Fruit fly (Drosophila melanogaster) whole organism, embryonic: ENCODE data around the gene CG31882.

ENCODE experiments used
- ATbp ChIP-seq: fragments of 200-800 bp; sonication (Bioruptor generic); optimal IDR thresholded peaks from 2 replicates; lab custom pipeline; 2017; ENCODE audit warnings: missing biosample characterization, mild to moderate bottlenecking, missing genetic modification characterization, missing genetic modification reagents
- Adf1 ChIP-seq: fragments of 200-800 bp; sonication (Bioruptor generic); IDR thresholded peaks from 2 replicates; pipeline ENCODE4 v1.3.6; 2022; ENCODE audit warnings: missing biosample characterization, missing genetic modification characterization
- CG1024 ChIP-seq: fragments of 200-800 bp; sonication (Bioruptor generic); IDR thresholded peaks from 2 replicates; pipeline ENCODE4 v1.3.6; 2022; ENCODE audit warnings: missing biosample characterization, missing genetic modification characterization
- CG10267 ChIP-seq: fragments of 200-800 bp; sonication (Bioruptor generic); optimal IDR thresholded peaks from 2 replicates; lab custom pipeline; 2018; ENCODE audit warnings: missing biosample characterization, mild to moderate bottlenecking, missing genetic modification characterization, moderate library complexity
- CG10431 ChIP-seq: fragments of 200-800 bp; sonication (Bioruptor generic); optimal IDR thresholded peaks from 3 replicates; lab custom pipeline; 2018; ENCODE audit warnings: missing biosample characterization, mild to moderate bottlenecking, missing genetic modification characterization
- CG12769 ChIP-seq: fragments of 200-800 bp; sonication (Bioruptor generic); optimal IDR thresholded peaks from 2 replicates; lab custom pipeline; 2019; ENCODE audit warnings: missing biosample characterization, mild to moderate bottlenecking, missing genetic modification characterization, moderate library complexity
- CG14710 ChIP-seq: fragments of 200-800 bp; sonication (Bioruptor generic); optimal IDR thresholded peaks from 3 replicates; lab custom pipeline; 2019; ENCODE audit warnings: missing biosample characterization, mild to moderate bottlenecking, missing genetic modification characterization, moderate library complexity
- CG1529 ChIP-seq: fragments of 200-800 bp; sonication (Bioruptor generic); optimal IDR thresholded peaks from 3 replicates; lab custom pipeline; 2018; ENCODE audit warnings: missing biosample characterization, missing genetic modification characterization
- CG1602 ChIP-seq: fragments of 200-800 bp; sonication (Bioruptor generic); optimal IDR thresholded peaks from 3 replicates; lab custom pipeline; 2016; ENCODE audit warnings: missing biosample characterization, missing genetic modification characterization
- CG16779 ChIP-seq: fragments of 200-800 bp; sonication (Bioruptor generic); IDR thresholded peaks from 2 replicates; pipeline ENCODE4 v1.3.6; 2022; ENCODE audit warnings: missing biosample characterization, missing genetic modification characterization
- CG16863 ChIP-seq: fragments of 200-800 bp; sonication (Bioruptor generic); optimal IDR thresholded peaks from 3 replicates; lab custom pipeline; 2016; ENCODE audit warnings: missing biosample characterization, missing genetic modification characterization
- CG18011 ChIP-seq: fragments of 200-800 bp; sonication (Bioruptor generic); optimal IDR thresholded peaks from 2 replicates; lab custom pipeline; 2017; ENCODE audit warnings: missing biosample characterization, missing genetic modification characterization, mild to moderate bottlenecking, moderate library complexity, missing genotype
- CG18262 ChIP-seq: fragments of 200-800 bp; optimal IDR thresholded peaks from 3 replicates; lab custom pipeline; 2019; ENCODE audit warnings: missing biosample characterization, mild to moderate bottlenecking, missing genetic modification characterization, moderate library complexity
- CG32772 ChIP-seq: fragments of 200-800 bp; sonication (Bioruptor generic); IDR thresholded peaks from 2 replicates; pipeline ENCODE4 v1.3.6; 2022; ENCODE audit warnings: missing biosample characterization, missing genetic modification characterization
- CG5245 ChIP-seq: fragments of 200-800 bp; sonication (Bioruptor generic); optimal IDR thresholded peaks from 3 replicates; lab custom pipeline; 2016; ENCODE audit warnings: missing biosample characterization, missing genetic modification characterization
- CG6689 ChIP-seq: fragments of 200-800 bp; sonication (Bioruptor generic); IDR thresholded peaks from 2 replicates; pipeline ENCODE4 v1.3.6; 2022; ENCODE audit warnings: missing biosample characterization, missing genetic modification characterization
- CG6791 ChIP-seq: fragments of 200-800 bp; sonication (Bioruptor generic); IDR thresholded peaks from 3 replicates; pipeline ENCODE4 v1.3.6; 2022; ENCODE audit warnings: missing biosample characterization, missing genetic modification characterization; ENCODE audit not compliant: partially characterized antibody
- CG8290 ChIP-seq, 3 experiments: fragments of 200-800 bp; sonication (Bioruptor generic); optimal IDR thresholded peaks; 2 replicates each; lab custom pipeline; 2016 to 2019; ENCODE audit warnings: missing biosample characterization in 3 of 3, missing genetic modification characterization in 3 of 3, mild to moderate bottlenecking in 2 of 3, moderate library complexity in 1 of 3
- CG8478 ChIP-seq: fragments of >200 bp; optimal IDR thresholded peaks from 2 replicates; lab custom pipeline; 2018
- CG8944 ChIP-seq: fragments of 200-800 bp; sonication (Bioruptor generic); optimal IDR thresholded peaks from 3 replicates; lab custom pipeline; 2016; ENCODE audit warnings: missing biosample characterization, missing genetic modification characterization
- CG9437 ChIP-seq: fragments of 200-800 bp; sonication (Bioruptor generic); optimal IDR thresholded peaks from 2 replicates; lab custom pipeline; 2018; ENCODE audit warnings: missing biosample characterization, mild to moderate bottlenecking, missing genetic modification characterization
- CG9609 ChIP-seq: fragments of 200-800 bp; sonication (Bioruptor generic); optimal IDR thresholded peaks from 3 replicates; lab custom pipeline; 2016; ENCODE audit warnings: missing biosample characterization, missing genetic modification characterization
- CG9727 ChIP-seq: fragments of 200-800 bp; sonication (Bioruptor generic); optimal IDR thresholded peaks from 3 replicates; lab custom pipeline; 2017; ENCODE audit warnings: missing biosample characterization, mild to moderate bottlenecking, missing genetic modification characterization
- CG9817 ChIP-seq: fragments of 200-800 bp; sonication (Bioruptor generic); optimal IDR thresholded peaks from 2 replicates; lab custom pipeline; 2018; ENCODE audit warnings: missing biosample characterization, mild to moderate bottlenecking, missing genetic modification characterization, moderate library complexity
- HHEX ChIP-seq: fragments of 200-800 bp; sonication (Bioruptor generic); optimal IDR thresholded peaks from 3 replicates; lab custom pipeline; 2017; ENCODE audit warnings: missing biosample characterization, mild to moderate bottlenecking, missing genetic modification characterization, missing genetic modification reagents
- HLH54F ChIP-seq: fragments of 200-800 bp; sonication (Bioruptor generic); optimal IDR thresholded peaks from 3 replicates; lab custom pipeline; 2016; ENCODE audit warnings: missing biosample characterization, missing genetic modification characterization
- HmgZ ChIP-seq: fragments of 200-800 bp; sonication (Bioruptor generic); optimal IDR thresholded peaks from 2 replicates; lab custom pipeline; 2018; ENCODE audit warnings: missing biosample characterization, mild to moderate bottlenecking, missing genetic modification characterization
- MBD-R2 ChIP-seq: fragments of 200-800 bp; sonication (Bioruptor generic); IDR thresholded peaks from 2 replicates; pipeline ENCODE4 v1.3.6; 2022; ENCODE audit warnings: missing biosample characterization, missing genetic modification characterization
- Med ChIP-seq: fragments of 200-800 bp; sonication (Bioruptor generic); peaks from one replicate; lab custom pipeline; 2016; ENCODE audit warnings: missing biosample characterization, missing genetic modification characterization, mild to moderate bottlenecking, inconsistent platforms, moderate library complexity
- NC2β ChIP-seq: fragments of 200-800 bp; sonication (Bioruptor generic); optimal IDR thresholded peaks from 2 replicates; lab custom pipeline; 2016; ENCODE audit warnings: missing biosample characterization, missing genetic modification characterization
- NK7.1 ChIP-seq: fragments of 200-800 bp; sonication (Bioruptor generic); optimal IDR thresholded peaks from 3 replicates; lab custom pipeline; 2016; ENCODE audit warnings: missing biosample characterization, missing genetic modification characterization
- Pdp1 ChIP-seq, 2 experiments: fragments of 200-800 bp; sonication (Bioruptor generic); optimal IDR thresholded peaks; 3 replicates each; lab custom pipeline; 2016; ENCODE audit warnings: missing biosample characterization in 2 of 2, missing genetic modification characterization in 2 of 2, mild to moderate bottlenecking in 1 of 2, moderate library complexity in 1 of 2
- Scr ChIP-seq: fragments of 200-800 bp; sonication (Bioruptor generic); IDR thresholded peaks from 2 replicates; pipeline ENCODE4 v1.3.6; 2022; ENCODE audit warnings: missing biosample characterization, missing genetic modification characterization; ENCODE audit not compliant: partially characterized antibody
- Sry-β ChIP-seq: fragments of 200-800 bp; sonication (Bioruptor generic); optimal IDR thresholded peaks from 2 replicates; lab custom pipeline; 2018; ENCODE audit warnings: missing biosample characterization, mild to moderate bottlenecking, missing genetic modification characterization, moderate library complexity
- Taf1 ChIP-seq: fragments of 200-800 bp; sonication (Bioruptor generic); IDR thresholded peaks from 2 replicates; pipeline ENCODE4 v1.3.6; 2022; ENCODE audit warnings: missing biosample characterization, missing genetic modification characterization
- aop ChIP-seq: fragments of 200-800 bp; sonication (Bioruptor generic); IDR thresholded peaks from 2 replicates; pipeline ENCODE4 v1.3.6; 2022; ENCODE audit warnings: missing biosample characterization, missing genetic modification characterization
- da ChIP-seq: fragments of 200-800 bp; sonication (Bioruptor generic); optimal IDR thresholded peaks from 2 replicates; lab custom pipeline; 2016; ENCODE audit warnings: missing biosample characterization, missing genetic modification characterization
- dan ChIP-seq: fragments of 200-800 bp; sonication (Bioruptor generic); IDR thresholded peaks from 2 replicates; pipeline ENCODE4 v1.3.6; 2022; ENCODE audit warnings: missing biosample characterization, missing genetic modification characterization
- dati ChIP-seq: fragments of 200-800 bp; sonication (Bioruptor generic); IDR thresholded peaks from 2 replicates; pipeline ENCODE4 v1.3.6; 2022; ENCODE audit warnings: missing biosample characterization, missing genetic modification characterization
- fu2 ChIP-seq: fragments of 200-800 bp; sonication (Bioruptor generic); optimal IDR thresholded peaks from 2 replicates; lab custom pipeline; 2016; ENCODE audit warnings: missing biosample characterization, missing genetic modification characterization
- gfzf ChIP-seq: fragments of 200-800 bp; sonication (Bioruptor generic); optimal IDR thresholded peaks from 2 replicates; lab custom pipeline; 2016; ENCODE audit warnings: missing biosample characterization, mild to moderate bottlenecking, missing genetic modification characterization, moderate library complexity
- hth ChIP-seq: fragments of >200 bp; optimal IDR thresholded peaks from 2 replicates; lab custom pipeline; 2017; ENCODE audit warnings: inconsistent platforms
- kah ChIP-seq: fragments of 200-800 bp; sonication (Bioruptor generic); optimal IDR thresholded peaks from 2 replicates; lab custom pipeline; 2018; ENCODE audit warnings: missing biosample characterization, mild to moderate bottlenecking, missing genetic modification characterization
- nau ChIP-seq: fragments of 200-800 bp; sonication (Bioruptor generic); optimal IDR thresholded peaks from 3 replicates; lab custom pipeline; 2017; ENCODE audit warnings: missing biosample characterization, mild to moderate bottlenecking, missing genetic modification characterization, missing genetic modification reagents
- pb ChIP-seq: fragments of 200-800 bp; sonication (Bioruptor generic); optimal IDR thresholded peaks from 3 replicates; lab custom pipeline; 2016; ENCODE audit warnings: missing biosample characterization, missing genetic modification characterization
- psq ChIP-seq: fragments of 200-800 bp; sonication (Bioruptor generic); optimal IDR thresholded peaks from 2 replicates; lab custom pipeline; 2017; ENCODE audit warnings: missing biosample characterization, missing genetic modification characterization
- scrt ChIP-seq: fragments of 200-800 bp; sonication (Bioruptor generic); optimal IDR thresholded peaks from 2 replicates; lab custom pipeline; 2018; ENCODE audit warnings: missing biosample characterization, mild to moderate bottlenecking, missing genetic modification characterization, moderate library complexity
- sd ChIP-seq: fragments of 200-800 bp; sonication (Bioruptor generic); optimal IDR thresholded peaks from 3 replicates; lab custom pipeline; 2018; ENCODE audit warnings: missing biosample characterization, mild to moderate bottlenecking, missing genetic modification characterization, moderate library complexity
- sqz ChIP-seq: fragments of 200-800 bp; sonication (Bioruptor generic); optimal IDR thresholded peaks from 3 replicates; lab custom pipeline; 2018; ENCODE audit warnings: missing biosample characterization, mild to moderate bottlenecking, missing genetic modification characterization
- unc-4 ChIP-seq: fragments of 200-800 bp; sonication (Bioruptor generic); IDR thresholded peaks from 2 replicates; pipeline ENCODE4 v1.3.6; 2022; ENCODE audit warnings: missing biosample characterization, missing genetic modification characterization; ENCODE audit not compliant: partially characterized antibody
- vfl ChIP-seq: fragments of 200-800 bp; sonication (Bioruptor generic); optimal IDR thresholded peaks from 2 replicates; lab custom pipeline; 2016; ENCODE audit warnings: missing biosample characterization, missing genetic modification characterization

Gene CG31882

DNA sequence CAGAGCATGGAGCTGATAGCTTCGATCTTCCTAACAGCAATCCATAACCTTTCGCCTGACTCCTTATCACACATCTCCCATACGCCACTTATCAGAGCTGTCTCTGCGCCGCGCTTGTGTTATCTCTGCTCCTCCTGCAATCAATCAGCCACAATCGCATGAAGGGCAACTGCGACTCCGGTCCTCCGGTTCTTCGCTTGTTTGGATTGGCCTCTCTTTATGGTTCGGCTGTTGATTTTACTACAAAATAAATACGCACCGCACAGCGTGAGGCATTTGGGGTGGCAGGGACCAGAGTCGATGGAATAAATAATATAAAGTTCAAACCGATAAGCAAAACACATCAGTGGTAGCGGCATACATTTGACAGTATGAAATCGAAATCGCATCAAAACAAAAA is 8.0 kb upstream of the CG31882 start (continued):
- TF ChIP-seq CG10267 (peak; percentile 8), CG1529 (peak; percentile 41), vfl (GFP tag; lab: Kevin White, UChicago) (no peak), CG8944 (GFP tag; lab: Kevin White, UChicago) (peak; percentile 18), CG12769 (tag; lab: Kevin White, UChicago) (no peak), CG8290 (GFP tag; optimal IDR thresholded peaks at IDR 0.05; lab: Kevin White, UChicago) (peak; percentile 62), CG8290 (tag; optimal IDR thresholded peaks at IDR 0.05; lab: Kevin White, UChicago) (peak in 1 of 2 experiments; percentile 49), nau (peak; percentile 10), CG1024 (GFP tag; lab: Robert Waterston, UW) (peak; percentile 31; the same call in 1 of the 2 replicates), CG18011 (GFP tag; lab: Kevin White, UChicago) (no peak), HHEX (GFP tag; lab: Kevin White, UChicago) (peak; percentile 55), pb (peak; percentile 37), Taf1 (no peak), CG5245 (GFP tag; lab: Kevin White, UChicago) (peak; percentile 34), unc-4 (no peak), NC2β (GFP tag; lab: Kevin White, UChicago) (peak; percentile 81), MBD-R2 (GFP tag; lab: Robert Waterston, UW) (no peak), CG16863 (GFP tag; lab: Kevin White, UChicago) (peak; percentile 69), CG8478 (lab: Kevin White, UChicago) (no peak), Adf1 (GFP tag; lab: Robert Waterston, UW) (no peak), HLH54F (no peak), CG6791 (GFP tag; lab: Robert Waterston, UW) (no peak), sd (tag; lab: Kevin White, UChicago) (no peak), CG9727 (GFP tag; lab: Kevin White, UChicago) (peak; percentile 89), sqz (GFP tag; lab: Kevin White, UChicago) (peak; percentile 60), scrt (peak; percentile 19), CG9437 (GFP tag; lab: Kevin White, UChicago) (no peak), fu2 (GFP tag; lab: Kevin White, UChicago) (no peak), gfzf (GFP tag; lab: Kevin White, UChicago) (no peak), hth (lab: Kevin White, UChicago) (no peak), aop (GFP tag; lab: Robert Waterston, UW) (no peak), dan (no peak), Sry-β (GFP tag; lab: Kevin White, UChicago) (peak; percentile 41), CG9609 (GFP tag; lab: Kevin White, UChicago) (no peak), Scr (GFP tag; lab: Robert Waterston, UW) (no peak), CG16779 (GFP tag; lab: Robert Waterston, UW) (no peak), dati (GFP tag; lab: Robert Waterston, UW) (0 out of 2 replicates have a peak, but pooled peaks have one; percentile 42), Pdp1 (GFP tag; optimal IDR thresholded peaks at IDR 0.05; lab: Kevin White, UChicago) (peak; percentile 39 to 73), Med (peak; percentile 93), kah (GFP tag; lab: Kevin White, UChicago) (no peak), CG6689 (GFP tag; lab: Robert Waterston, UW) (peak; percentile 59), CG9817 (no peak), da (GFP tag; lab: Kevin White, UChicago) (no peak), CG32772 (GFP tag; lab: Robert Waterston, UW) (no peak), CG10431 (GFP tag; lab: Kevin White, UChicago) (no peak), CG1602 (GFP tag; lab: Kevin White, UChicago) (peak; percentile 34), ATbp (peak; percentile 66), NK7.1 (GFP tag; lab: Kevin White, UChicago) (peak; percentile 71), psq (no peak), HmgZ (tag; lab: Kevin White, UChicago) (no peak), CG18262 (peak; percentile 63), CG14710 (tag; lab: Kevin White, UChicago) (peak; percentile 75)
